In the genomic region with DNA sequence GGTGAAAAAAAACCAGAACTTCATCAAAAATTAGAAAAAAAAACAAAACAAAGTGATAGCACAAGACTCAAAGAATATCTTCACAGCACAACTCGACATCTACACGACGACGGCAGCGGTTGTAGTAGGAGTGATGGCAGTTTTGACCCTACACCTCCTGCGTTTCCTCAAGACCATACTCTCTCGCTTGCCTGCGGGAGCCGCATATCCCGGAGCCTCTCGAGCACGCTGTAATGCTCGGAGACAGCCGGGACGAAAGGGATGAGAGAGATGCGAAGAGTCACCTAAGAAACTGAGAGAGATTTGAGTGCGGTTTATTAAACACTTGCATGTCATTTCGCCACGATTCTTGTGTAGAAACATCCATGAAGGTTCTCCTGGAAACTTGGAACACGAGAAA, we compare ENCODE assay signal across 1 worm cellular context.
TF ChIP-seq lines count a peak whose summit lies in the region.

No protein-coding gene starts in this region.

TF ChIP-seq in whole organism, L1 larva, 84 proteins besides CTCF, POLR2A, EP300 and RAD21 (continued from another document):
- TF ChIP-seq ceh-90 (tag; optimal IDR thresholded peaks at IDR 0.05; lab: Kevin White, UChicago) = no peak
- TF ChIP-seq dsc-1 (tag; optimal IDR thresholded peaks at IDR 0.05; lab: Kevin White, UChicago) = peak; percentile 26
- TF ChIP-seq unc-86 (tag; optimal IDR thresholded peaks at IDR 0.05; lab: Kevin White, UChicago) = no peak
- peak; percentile 58 for TF ChIP-seq rnt-1 (tag; optimal IDR thresholded peaks at IDR 0.05; lab: Kevin White, UChicago)
- peak; percentile 54 for TF ChIP-seq lin-14 (GFP tag; optimal IDR thresholded peaks at IDR 0.05; lab: Kevin White, UChicago)
- TF ChIP-seq pqm-1 (tag; optimal IDR thresholded peaks at IDR 0.05; lab: Kevin White, UChicago) = no peak
- TF ChIP-seq ceh-88 (GFP tag; IDR thresholded peaks at IDR 0.05; lab: Robert Waterston, UW) = no peak
- TF ChIP-seq nhr-77 (tag; optimal IDR thresholded peaks at IDR 0.05; lab: Kevin White, UChicago) = no peak
- TF ChIP-seq unc-98 (GFP tag; IDR thresholded peaks at IDR 0.05; lab: Robert Waterston, UW) = no peak
- no peak for TF ChIP-seq elt-2 (tag; optimal IDR thresholded peaks at IDR 0.05; lab: Kevin White, UChicago)
- TF ChIP-seq zag-1 (tag; optimal IDR thresholded peaks at IDR 0.05; lab: Kevin White, UChicago) = no peak
- no peak for TF ChIP-seq mdl-1 (tag; optimal IDR thresholded peaks at IDR 0.05; lab: Kevin White, UChicago)
- no peak for TF ChIP-seq ces-1 (GFP tag; optimal IDR thresholded peaks at IDR 0.05; lab: Kevin White, UChicago)
- no peak for TF ChIP-seq aly-2 (tag; optimal IDR thresholded peaks at IDR 0.05; lab: Kevin White, UChicago)
- no peak for TF ChIP-seq egl-13 (tag; optimal IDR thresholded peaks at IDR 0.05; lab: Kevin White, UChicago)
- no peak for TF ChIP-seq tbx-2 (tag; optimal IDR thresholded peaks at IDR 0.05; lab: Kevin White, UChicago)
- no peak for TF ChIP-seq sptf-1 (tag; optimal IDR thresholded peaks at IDR 0.05; lab: Kevin White, UChicago)
- TF ChIP-seq lin-39 (tag; optimal IDR thresholded peaks at IDR 0.05; lab: Kevin White, UChicago) = no peak
TF ChIP-seq in whole organism, L1 larva: peak in this region for 6.
